Worm (Caenorhabditis elegans) whole organism, L3 larva: ENCODE data around the gene klp-11.
"Not testable (repeated sequence)": the region's sequence is repeated elsewhere in the genome, so short reads cannot be mapped to it uniquely, and the experiment has no call there.

Experiments used
- R02D3.7 ChIP-seq: fragments of 150-350 bp; optimal IDR thresholded peaks from 2 replicates; lab custom pipeline; 2014; ENCODE audit warnings: missing biosample characterization, missing genetic modification characterization
- ZK546.5 ChIP-seq: sonication (generic microtip); optimal IDR thresholded peaks from 2 replicates; lab custom pipeline; 2017; ENCODE audit warnings: missing biosample characterization, missing genetic modification characterization
- aly-2 ChIP-seq: fragments of 150-350 bp; optimal IDR thresholded peaks from 2 replicates; lab custom pipeline; 2014; ENCODE audit warnings: missing biosample characterization, missing genetic modification characterization
- ama-1 ChIP-seq: fragments of 150-350 bp; optimal IDR thresholded peaks from 2 replicates; lab custom pipeline; 2018
- ceh-16 ChIP-seq: sonication (generic microtip); optimal IDR thresholded peaks from 2 replicates; lab custom pipeline; 2017; ENCODE audit warnings: missing biosample characterization, missing genetic modification characterization
- ceh-28 ChIP-seq: fragments of 150-350 bp; optimal IDR thresholded peaks from 2 replicates; lab custom pipeline; 2014; ENCODE audit warnings: missing biosample characterization, missing genetic modification reagents, missing genetic modification characterization
- daf-12 ChIP-seq: fragments of 150-350 bp; optimal IDR thresholded peaks from 2 replicates; lab custom pipeline; 2014; ENCODE audit warnings: missing biosample characterization, missing genetic modification reagents, missing genetic modification characterization
- egl-27 ChIP-seq: sonication (generic microtip); optimal IDR thresholded peaks from 4 replicates; lab custom pipeline; 2017; ENCODE audit warnings: missing biosample characterization, missing genetic modification reagents, missing genetic modification characterization
- egl-5 ChIP-seq: fragments of 150-350 bp; optimal IDR thresholded peaks from 2 replicates; lab custom pipeline; 2017; ENCODE audit warnings: missing biosample characterization, missing genetic modification reagents, missing genetic modification characterization, inconsistent platforms
- elt-1 ChIP-seq: fragments of 150-350 bp; optimal IDR thresholded peaks from 2 replicates; lab custom pipeline; 2014; ENCODE audit warnings: missing biosample characterization, missing genetic modification characterization
- elt-2 ChIP-seq: sonication (generic microtip); optimal IDR thresholded peaks from 2 replicates; lab custom pipeline; 2016; ENCODE audit warnings: missing genetic modification reagents, mild to moderate bottlenecking, missing genetic modification characterization, missing compliant biosample characterization
- elt-3 ChIP-seq, 3 experiments: fragments of 150-350 bp in 1 of 3; sonication (generic microtip) in 2 of 3; optimal IDR thresholded peaks; 2 replicates in 2 of 3; 4 replicates in 1 of 3; lab custom pipeline; 2014 to 2017; ENCODE audit warnings: missing biosample characterization in 3 of 3, missing genetic modification characterization in 3 of 3
- eor-1 ChIP-seq, 2 experiments: fragments of 150-350 bp; optimal IDR thresholded peaks; 2 replicates each; lab custom pipeline; 2014 to 2018; ENCODE audit warnings: missing biosample characterization in 2 of 2, missing genetic modification characterization in 2 of 2
- fkh-2 ChIP-seq: fragments of 150-350 bp; optimal IDR thresholded peaks from 2 replicates; lab custom pipeline; 2014; ENCODE audit warnings: missing biosample characterization, missing genetic modification reagents, missing genetic modification characterization
- fos-1 ChIP-seq: fragments of 150-350 bp; optimal IDR thresholded peaks from 2 replicates; lab custom pipeline; 2014; ENCODE audit warnings: missing biosample characterization, missing genetic modification characterization
- hmg-11 ChIP-seq: sonication (generic microtip); optimal IDR thresholded peaks from 2 replicates; lab custom pipeline; 2016; ENCODE audit warnings: missing genetic modification characterization, missing compliant biosample characterization
- jun-1 ChIP-seq: fragments of 150-350 bp; optimal IDR thresholded peaks from 2 replicates; lab custom pipeline; 2014; ENCODE audit warnings: missing biosample characterization, missing genetic modification reagents, missing genetic modification characterization
- lsy-12 ChIP-seq: sonication (generic microtip); optimal IDR thresholded peaks from 2 replicates; lab custom pipeline; 2016; ENCODE audit warnings: mild to moderate bottlenecking, missing genetic modification characterization, missing compliant biosample characterization
- mdl-1 ChIP-seq: fragments of 150-350 bp; optimal IDR thresholded peaks from 2 replicates; lab custom pipeline; 2014; ENCODE audit warnings: missing biosample characterization, missing genetic modification characterization
- mml-1 ChIP-seq: fragments of 150-350 bp; sonication (generic microtip); optimal IDR thresholded peaks from 3 replicates; lab custom pipeline; 2014; ENCODE audit warnings: missing biosample characterization, missing genetic modification characterization
- nfya-1 ChIP-seq: sonication (generic microtip); optimal IDR thresholded peaks from 2 replicates; lab custom pipeline; 2017; ENCODE audit warnings: missing genetic modification characterization, mild to moderate bottlenecking, missing compliant biosample characterization, antibody characterized with exemption, moderate library complexity; ENCODE audit not compliant: insufficient read depth
- nhr-11 ChIP-seq: fragments of 150-350 bp; optimal IDR thresholded peaks from 2 replicates; lab custom pipeline; 2014; ENCODE audit warnings: missing biosample characterization, missing genetic modification characterization
- nhr-12 ChIP-seq: fragments of 150-350 bp; optimal IDR thresholded peaks from 2 replicates; lab custom pipeline; 2014; ENCODE audit warnings: missing biosample characterization, missing genetic modification characterization
- nhr-23 ChIP-seq: fragments of 150-350 bp; optimal IDR thresholded peaks from 2 replicates; lab custom pipeline; 2014; ENCODE audit warnings: missing biosample characterization, missing genetic modification reagents, missing genetic modification characterization
- nhr-28 ChIP-seq: fragments of 150-350 bp; optimal IDR thresholded peaks from 2 replicates; lab custom pipeline; 2014; ENCODE audit warnings: missing biosample characterization, missing genetic modification characterization
- nhr-43 ChIP-seq: sonication (generic microtip); optimal IDR thresholded peaks from 2 replicates; lab custom pipeline; 2016; ENCODE audit warnings: mild to moderate bottlenecking, missing genetic modification characterization, missing compliant biosample characterization; ENCODE audit not compliant: poor library complexity, severe bottlenecking
- nhr-76 ChIP-seq: fragments of 150-350 bp; sonication (generic microtip); optimal IDR thresholded peaks from 5 replicates; lab custom pipeline; 2014; ENCODE audit warnings: missing biosample characterization, missing genetic modification characterization
- pha-4 ChIP-seq: fragments of 150-350 bp; optimal IDR thresholded peaks from 2 replicates; lab custom pipeline; 2014; ENCODE audit warnings: missing biosample characterization, missing genetic modification reagents, missing genetic modification characterization
- pqm-1 ChIP-seq: fragments of 150-350 bp; optimal IDR thresholded peaks from 2 replicates; lab custom pipeline; 2017; ENCODE audit warnings: missing biosample characterization, missing genetic modification characterization, inconsistent platforms
- sea-2 ChIP-seq: fragments of 150-350 bp; sonication (generic microtip); optimal IDR thresholded peaks from 4 replicates; lab custom pipeline; 2014; ENCODE audit warnings: missing biosample characterization, missing genetic modification reagents, missing genetic modification characterization
- snpc-4 ChIP-seq: fragments of 150-350 bp; optimal IDR thresholded peaks from 2 replicates; lab custom pipeline; 2014; ENCODE audit warnings: missing biosample characterization, missing genetic modification characterization
- tbx-2 ChIP-seq: sonication (generic microtip); optimal IDR thresholded peaks from 2 replicates; lab custom pipeline; 2016; ENCODE audit warnings: mild to moderate bottlenecking, missing genetic modification characterization, missing compliant biosample characterization
- unc-39 ChIP-seq: sonication (generic microtip); optimal IDR thresholded peaks from 4 replicates; lab custom pipeline; 2017; ENCODE audit warnings: missing biosample characterization, missing genetic modification characterization
- unc-62 ChIP-seq: fragments of 150-350 bp; sonication (generic microtip); optimal IDR thresholded peaks from 4 replicates; lab custom pipeline; 2014; ENCODE audit warnings: missing biosample characterization, missing genetic modification reagents, missing genetic modification characterization
- zag-1 ChIP-seq: fragments of 150-350 bp; optimal IDR thresholded peaks from 2 replicates; lab custom pipeline; 2014; ENCODE audit warnings: missing biosample characterization, missing genetic modification characterization
- ztf-11 ChIP-seq: fragments of 150-350 bp; optimal IDR thresholded peaks from 2 replicates; lab custom pipeline; 2014; ENCODE audit warnings: missing biosample characterization, missing genetic modification characterization

Gene klp-11

DNA sequence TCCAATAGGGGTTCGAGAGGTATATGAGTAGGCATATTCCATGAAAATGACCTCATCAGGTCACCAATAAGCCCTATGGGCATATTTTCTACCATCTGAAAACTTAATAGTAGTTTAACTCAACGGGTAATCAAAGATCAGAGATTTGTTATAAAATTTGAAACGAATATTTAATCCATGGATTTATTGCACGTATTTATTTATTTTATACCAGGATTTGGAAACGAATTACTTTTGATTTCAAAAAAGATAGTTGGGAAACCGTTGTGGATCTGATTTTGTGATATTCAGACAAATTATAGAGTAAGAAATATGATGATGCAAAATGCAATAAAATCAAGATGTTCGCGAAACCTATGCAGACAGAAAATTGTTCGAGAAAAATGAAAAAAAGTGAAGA lies 30.9 kb upstream of the klp-11 start, which contains the start of gene C33D9.3:
C33D9.3 (minus strand) TSS at position 101 of the 400 bp plus-strand sequence.
- TF ChIP-seq elt-3 (tag; optimal IDR thresholded peaks at IDR 0.05; lab: Kevin White, UChicago) (no peak), ceh-16 (tag; lab: Kevin White, UChicago) (no peak), nhr-12 (tag; lab: Kevin White, UChicago) (no peak), fkh-2 (tag; lab: Kevin White, UChicago) (no peak), nhr-11 (tag; lab: Kevin White, UChicago) (no peak), pha-4 (no peak), elt-2 (no peak), tbx-2 (tag; lab: Kevin White, UChicago) (no peak), unc-62 (no peak), nhr-23 (tag; lab: Kevin White, UChicago) (no peak), fos-1 (tag; lab: Kevin White, UChicago) (no peak), hmg-11 (tag; lab: Kevin White, UChicago) (no peak), R02D3.7 (tag; lab: Kevin White, UChicago) (no peak), aly-2 (tag; lab: Kevin White, UChicago) (no peak), nhr-43 (tag; lab: Kevin White, UChicago) (no peak), unc-39 (tag; lab: Kevin White, UChicago) (no peak), jun-1 (tag; lab: Kevin White, UChicago) (no peak), sea-2 (GFP tag; lab: Kevin White, UChicago) (no peak)

DNA sequence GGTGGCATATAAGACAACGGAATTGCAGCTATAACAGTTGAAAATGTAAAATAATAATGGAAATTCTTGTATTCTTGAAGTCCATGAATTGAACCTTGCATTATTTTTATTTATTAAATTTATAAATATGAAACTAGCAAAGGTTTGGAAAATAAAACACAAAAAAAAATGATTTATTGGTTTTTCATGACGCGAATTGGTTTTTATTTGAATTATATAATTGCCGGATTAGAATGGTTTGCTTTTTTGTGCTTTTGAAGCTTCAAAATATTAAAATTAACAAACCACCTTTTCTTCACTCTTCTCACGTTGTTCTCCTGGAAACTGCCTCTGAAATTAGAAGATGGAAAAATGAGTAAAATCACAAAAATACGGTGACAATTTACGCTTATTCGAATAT lies 28.3 kb upstream of the klp-11 start, which contains the start of gene sru-35:
sru-35 (minus strand) TSS at position 101 of the 400 bp plus-strand sequence.
- no peak for TF ChIP-seq eor-1 (tag; optimal IDR thresholded peaks at IDR 0.05; lab: Kevin White, UChicago)
- TF ChIP-seq nhr-11 (tag; lab: Kevin White, UChicago): no peak
- TF ChIP-seq snpc-4 (tag; lab: Kevin White, UChicago): no peak
- no peak for TF ChIP-seq nhr-23 (tag; lab: Kevin White, UChicago)
- TF ChIP-seq aly-2 (tag; lab: Kevin White, UChicago): no peak
- no peak for TF ChIP-seq daf-12 (tag; lab: Kevin White, UChicago)
- TF ChIP-seq elt-2: no peak
- no peak for TF ChIP-seq R02D3.7 (tag; lab: Kevin White, UChicago)

- TF ChIP-seq mml-1, nhr-12, nhr-43 (tag; lab: Kevin White, UChicago): not testable (repeated sequence)
Observed at ce11 chrIV:8788048-8788447, 26.2 kb upstream of the klp-11 start, which contains the start of gene C33D9.10. Gene C33D9.10 (minus strand): TSS chrIV:8788148.

DNA sequence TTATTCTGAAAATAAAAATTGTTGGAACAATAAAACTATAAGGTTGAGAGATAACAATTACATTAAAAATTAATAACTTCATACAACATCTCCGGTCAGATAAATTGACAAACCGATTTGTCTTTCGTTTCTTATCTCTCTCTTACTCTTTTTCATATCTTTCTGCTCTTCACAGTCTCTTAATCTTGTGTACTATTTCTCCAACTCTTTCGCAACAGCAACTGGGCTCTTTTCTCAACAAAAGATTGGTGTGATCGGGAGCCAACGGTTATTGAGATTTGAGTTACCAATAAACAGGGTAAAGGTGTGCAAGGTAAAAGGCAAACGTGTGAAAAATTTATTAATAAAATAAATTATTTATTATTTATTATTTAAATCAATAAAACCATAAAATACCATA lies 24.8 kb upstream of the klp-11 start, which contains the start of gene C33D9.8:
C33D9.8 (minus strand) TSS at position 99 of the 400 bp plus-strand sequence.
- TF ChIP-seq elt-1 (tag; lab: Kevin White, UChicago) (no peak), R02D3.7 (tag; lab: Kevin White, UChicago) (no peak), tbx-2 (tag; lab: Kevin White, UChicago) (no peak), pha-4 (peak; percentile 30), nfya-1 (tag; lab: Kevin White, UChicago) (peak; percentile 7), lsy-12 (tag; lab: Kevin White, UChicago) (no peak)

DNA sequence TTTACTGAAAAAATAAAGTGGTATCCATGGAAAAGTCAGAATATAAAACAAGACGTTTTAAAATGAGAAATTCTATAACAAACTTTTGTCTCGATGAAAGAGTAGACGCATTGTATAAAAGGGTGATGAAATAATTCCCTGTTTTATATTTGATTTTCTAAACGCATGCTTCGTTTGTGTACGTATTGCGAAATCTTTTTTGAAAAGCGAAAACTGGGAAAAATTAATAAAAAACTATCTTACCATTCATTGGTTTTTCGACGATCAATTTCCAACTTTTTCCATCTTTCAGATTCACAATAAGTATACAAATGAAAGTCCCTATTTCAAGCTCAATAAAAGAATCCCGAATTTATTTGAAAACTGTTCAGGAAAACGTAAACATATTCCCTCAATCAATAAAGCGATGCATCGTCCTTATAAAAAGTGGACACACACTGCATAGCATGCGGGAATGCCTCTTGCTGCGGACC lies 23.0 kb upstream of the klp-11 start, which contains the start of gene C33D9.13:
C33D9.13 (minus strand) TSS at position 423 of the 473 bp plus-strand sequence.
- TF ChIP-seq nhr-76 (tag; lab: Kevin White, UChicago) (no peak), pha-4 (peak; percentile 21), ceh-28 (tag; lab: Kevin White, UChicago) (peak; percentile 1)

DNA sequence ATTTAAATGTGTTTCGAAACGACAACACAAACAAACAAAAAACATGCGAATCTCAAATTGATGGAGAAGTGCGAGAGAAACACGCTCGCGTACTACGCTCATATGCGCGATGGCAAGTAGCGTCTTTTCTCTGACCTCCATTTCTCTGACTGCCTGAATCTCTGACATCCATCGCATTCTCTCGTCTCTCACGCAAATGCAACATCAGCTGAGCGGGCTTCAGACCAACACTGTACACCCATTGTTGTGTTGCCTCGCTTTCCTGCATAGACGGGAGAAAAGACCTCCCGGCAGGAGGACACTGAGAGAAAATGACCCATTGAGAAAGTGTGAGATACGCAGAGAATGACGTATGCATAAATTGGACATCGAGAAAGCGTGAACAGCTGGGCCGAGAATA lies 20.3 kb upstream of the klp-11 start:
- TF ChIP-seq mdl-1 (tag; lab: Kevin White, UChicago): no peak
- TF ChIP-seq elt-1 (tag; lab: Kevin White, UChicago): peak; percentile 41
- TF ChIP-seq unc-39 (tag; lab: Kevin White, UChicago): no peak
- no peak for TF ChIP-seq pqm-1
- no peak for TF ChIP-seq eor-1 (tag; optimal IDR thresholded peaks at IDR 0.05; lab: Kevin White, UChicago)
- no peak for TF ChIP-seq aly-2 (tag; lab: Kevin White, UChicago)
- TF ChIP-seq elt-2: peak; percentile 44
- TF ChIP-seq elt-3 (tag; optimal IDR thresholded peaks at IDR 0.05; lab: Kevin White, UChicago): no peak
- peak; percentile 47 for TF ChIP-seq egl-27 (tag; lab: Kevin White, UChicago)
- TF ChIP-seq nhr-23 (tag; lab: Kevin White, UChicago): peak; percentile 91
- TF ChIP-seq jun-1 (tag; lab: Kevin White, UChicago): peak; percentile 59
- TF ChIP-seq fos-1 (tag; lab: Kevin White, UChicago): no peak
- TF ChIP-seq egl-5: peak; percentile 55
- TF ChIP-seq nhr-43 (tag; lab: Kevin White, UChicago): peak; percentile 53
- peak; percentile 52 for TF ChIP-seq pha-4
- peak; percentile 59 for TF ChIP-seq nfya-1 (tag; lab: Kevin White, UChicago)
- TF ChIP-seq nhr-12 (tag; lab: Kevin White, UChicago): no peak
- TF ChIP-seq ZK546.5 (tag; lab: Kevin White, UChicago): no peak
- TF ChIP-seq ama-1: no peak
- no peak for TF ChIP-seq zag-1 (tag; lab: Kevin White, UChicago)
- TF ChIP-seq ceh-28 (tag; lab: Kevin White, UChicago): peak; percentile 69
- no peak for TF ChIP-seq nhr-11 (tag; lab: Kevin White, UChicago)
- TF ChIP-seq tbx-2 (tag; lab: Kevin White, UChicago): no peak
- TF ChIP-seq unc-62: no peak
- TF ChIP-seq nhr-28: no peak
- peak; percentile 43 for TF ChIP-seq lsy-12 (tag; lab: Kevin White, UChicago)
- peak; percentile 38 for TF ChIP-seq R02D3.7 (tag; lab: Kevin White, UChicago)
- TF ChIP-seq ceh-16 (tag; lab: Kevin White, UChicago): no peak
- no peak for TF ChIP-seq ztf-11 (tag; lab: Kevin White, UChicago)
- peak; percentile 16 for TF ChIP-seq sea-2 (GFP tag; lab: Kevin White, UChicago)
